Worm (Caenorhabditis elegans) whole organism, L2 larva: ENCODE results near the gene mys-1.

Source experiments
- F13H6.1 ChIP-seq: sonication (generic microtip); optimal IDR thresholded peaks from 2 replicates; lab custom pipeline; 2016; ENCODE audit warnings: missing genetic modification characterization, missing compliant biosample characterization
- ZK546.5 ChIP-seq: sonication (generic microtip); optimal IDR thresholded peaks from 2 replicates; lab custom pipeline; 2017; ENCODE audit warnings: missing biosample characterization, missing genetic modification characterization
- aly-2 ChIP-seq: fragments of 150-350 bp; optimal IDR thresholded peaks from 2 replicates; lab custom pipeline; 2014; ENCODE audit warnings: missing biosample characterization, missing genetic modification characterization
- ama-1 ChIP-seq: fragments of 150-350 bp; optimal IDR thresholded peaks from 2 replicates; lab custom pipeline; 2018; ENCODE audit warnings: inconsistent platforms
- blmp-1 ChIP-seq: sonication (generic microtip); optimal IDR thresholded peaks from 2 replicates; lab custom pipeline; 2017; ENCODE audit warnings: missing genetic modification characterization, mild to moderate bottlenecking, missing compliant biosample characterization, antibody characterized with exemption, moderate library complexity; ENCODE audit not compliant: insufficient read depth
- ceh-16 ChIP-seq: fragments of 150-350 bp; optimal IDR thresholded peaks from 2 replicates; lab custom pipeline; 2014; ENCODE audit warnings: missing biosample characterization, missing genetic modification characterization
- ceh-82 ChIP-seq: fragments of 150-350 bp; optimal IDR thresholded peaks from 2 replicates; lab custom pipeline; 2014; ENCODE audit warnings: missing biosample characterization, missing genetic modification characterization
- crh-2 ChIP-seq: sonication (generic microtip); optimal IDR thresholded peaks from 2 replicates; lab custom pipeline; 2017; ENCODE audit warnings: missing biosample characterization, missing genetic modification characterization
- dmd-4 ChIP-seq: sonication (generic microtip); optimal IDR thresholded peaks from 2 replicates; lab custom pipeline; 2017; ENCODE audit warnings: missing biosample characterization, missing genetic modification characterization
- egl-27 ChIP-seq: sonication (generic microtip); optimal IDR thresholded peaks from 3 replicates; lab custom pipeline; 2017; ENCODE audit warnings: missing biosample characterization, missing genetic modification reagents, missing genetic modification characterization
- elt-3 ChIP-seq: sonication (generic microtip); optimal IDR thresholded peaks from 2 replicates; lab custom pipeline; 2017; ENCODE audit warnings: missing biosample characterization, missing genetic modification characterization
- fos-1 ChIP-seq: fragments of 150-350 bp; optimal IDR thresholded peaks from 2 replicates; lab custom pipeline; 2014; ENCODE audit warnings: missing biosample characterization, missing genetic modification characterization
- gmeb-1 ChIP-seq: fragments of 150-350 bp; optimal IDR thresholded peaks from 2 replicates; lab custom pipeline; 2014; ENCODE audit warnings: missing biosample characterization, missing genetic modification characterization
- lin-11 ChIP-seq: fragments of 150-350 bp; sonication (generic microtip); optimal IDR thresholded peaks from 2 replicates; lab custom pipeline; 2014; ENCODE audit warnings: missing biosample characterization, missing genetic modification characterization, inconsistent platforms, mixed read lengths
- lin-39 ChIP-seq: fragments of 150-350 bp; optimal IDR thresholded peaks from 2 replicates; lab custom pipeline; 2014; ENCODE audit warnings: missing biosample characterization, missing genetic modification reagents, missing genetic modification characterization
- lsy-2 ChIP-seq, 2 experiments: fragments of 150-350 bp in 1 of 2; sonication (generic microtip) in 1 of 2; optimal IDR thresholded peaks; 2 replicates each; lab custom pipeline; 2014 to 2017; ENCODE audit warnings: missing biosample characterization in 2 of 2, missing genetic modification characterization in 2 of 2
- nhr-11 ChIP-seq: fragments of 150-350 bp; optimal IDR thresholded peaks from 2 replicates; lab custom pipeline; 2014; ENCODE audit warnings: missing biosample characterization, missing genetic modification characterization
- nhr-12 ChIP-seq: fragments of 150-350 bp; optimal IDR thresholded peaks from 2 replicates; lab custom pipeline; 2014; ENCODE audit warnings: missing biosample characterization, missing genetic modification characterization
- nhr-129 ChIP-seq: fragments of 150-350 bp; optimal IDR thresholded peaks from 2 replicates; lab custom pipeline; 2014; ENCODE audit warnings: missing biosample characterization, missing genetic modification characterization
- nhr-237 ChIP-seq: fragments of 150-350 bp; optimal IDR thresholded peaks from 2 replicates; lab custom pipeline; 2014; ENCODE audit warnings: missing biosample characterization, missing genetic modification characterization
- nhr-6 ChIP-seq: fragments of 150-350 bp; optimal IDR thresholded peaks from 2 replicates; lab custom pipeline; 2014; ENCODE audit warnings: missing biosample characterization, missing genetic modification characterization
- nhr-77 ChIP-seq: fragments of 150-350 bp; optimal IDR thresholded peaks from 2 replicates; lab custom pipeline; 2014; ENCODE audit warnings: missing biosample characterization, missing genetic modification characterization
- peb-1 ChIP-seq: fragments of 150-350 bp; optimal IDR thresholded peaks from 2 replicates; lab custom pipeline; 2014; ENCODE audit warnings: missing biosample characterization, missing genetic modification characterization
- sem-4 ChIP-seq: fragments of 150-350 bp; optimal IDR thresholded peaks from 2 replicates; lab custom pipeline; 2014; ENCODE audit warnings: missing biosample characterization, missing genetic modification reagents, missing genetic modification characterization
- skn-1 ChIP-seq: sonication (generic microtip); optimal IDR thresholded peaks from 2 replicates; lab custom pipeline; 2017; ENCODE audit warnings: missing biosample characterization, missing genetic modification characterization
- sma-3 ChIP-seq: sonication (generic microtip); optimal IDR thresholded peaks from 2 replicates; lab custom pipeline; 2016; ENCODE audit warnings: missing genetic modification reagents, missing genetic modification characterization, missing compliant biosample characterization
- sma-9 ChIP-seq, 2 experiments: fragments of 150-350 bp in 1 of 2; sonication (generic microtip) in 1 of 2; optimal IDR thresholded peaks; 2 replicates each; lab custom pipeline; 2014 to 2016; ENCODE audit warnings: missing genetic modification characterization in 2 of 2, mild to moderate bottlenecking in 1 of 2, missing biosample characterization in 1 of 2, missing compliant biosample characterization in 1 of 2, missing genetic modification reagents in 1 of 2, moderate library complexity in 1 of 2
- snpc-4 ChIP-seq: fragments of 150-350 bp; optimal IDR thresholded peaks from 2 replicates; lab custom pipeline; 2014; ENCODE audit warnings: missing biosample characterization, missing genetic modification characterization
- unc-39 ChIP-seq: fragments of 150-350 bp; optimal IDR thresholded peaks from 2 replicates; lab custom pipeline; 2014; ENCODE audit warnings: missing biosample characterization, missing genetic modification characterization
- unc-55 ChIP-seq: fragments of 150-350 bp; sonication (generic microtip); optimal IDR thresholded peaks from 3 replicates; lab custom pipeline; 2014; ENCODE audit warnings: missing biosample characterization, missing genetic modification reagents, missing genetic modification characterization
- unc-62 ChIP-seq: fragments of 150-350 bp; optimal IDR thresholded peaks from 2 replicates; lab custom pipeline; 2014; ENCODE audit warnings: missing biosample characterization, missing genetic modification reagents, missing genetic modification characterization
- zag-1 ChIP-seq: fragments of 150-350 bp; optimal IDR thresholded peaks from 2 replicates; lab custom pipeline; 2014; ENCODE audit warnings: missing biosample characterization, missing genetic modification characterization
- ztf-11 ChIP-seq: sonication (generic microtip); optimal IDR thresholded peaks from 2 replicates; lab custom pipeline; 2017; ENCODE audit warnings: missing biosample characterization, missing genetic modification characterization
- ztf-4 ChIP-seq: fragments of 150-350 bp; optimal IDR thresholded peaks from 2 replicates; lab custom pipeline; 2014; ENCODE audit warnings: missing biosample characterization, missing genetic modification characterization

mys-1 gene

DNA sequence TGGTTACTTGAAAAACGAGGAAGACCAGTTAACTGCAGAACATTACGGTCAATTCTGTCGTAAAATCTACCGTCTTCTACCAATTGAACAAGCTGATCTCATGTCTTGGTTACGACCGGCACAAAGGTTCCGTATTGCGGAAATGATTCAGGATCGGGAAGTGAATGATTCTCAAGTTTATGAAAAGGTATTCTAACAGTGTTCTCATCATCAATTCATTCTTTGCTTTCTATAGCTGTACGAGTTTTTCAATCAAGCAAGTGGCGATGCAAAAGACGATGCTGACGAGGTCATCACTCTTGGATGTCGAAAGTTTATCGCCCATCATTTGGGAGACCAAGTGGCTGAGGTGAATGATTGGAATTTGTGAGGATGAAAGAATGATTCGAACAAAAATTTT lies 2.9 kb upstream of the mys-1 start:
- TF ChIP-seq ztf-11 (tag; lab: Kevin White, UChicago) (no peak), ama-1 (lab: Kevin White, UChicago) (no peak), nhr-6 (tag; lab: Kevin White, UChicago) (no peak), ZK546.5 (no peak), crh-2 (tag; lab: Kevin White, UChicago) (no peak), peb-1 (tag; lab: Kevin White, UChicago) (no peak), sma-3 (GFP tag; lab: Kevin White, UChicago) (no peak), unc-55 (GFP tag; lab: Kevin White, UChicago) (no peak), ceh-82 (tag; lab: Kevin White, UChicago) (no peak), zag-1 (no peak), snpc-4 (tag; lab: Kevin White, UChicago) (no peak), skn-1 (tag; lab: Kevin White, UChicago) (no peak), sem-4 (tag; lab: Kevin White, UChicago) (no peak), ceh-16 (tag; lab: Kevin White, UChicago) (no peak), nhr-129 (tag; lab: Kevin White, UChicago) (no peak), lin-39 (no peak), nhr-77 (no peak)

DNA sequence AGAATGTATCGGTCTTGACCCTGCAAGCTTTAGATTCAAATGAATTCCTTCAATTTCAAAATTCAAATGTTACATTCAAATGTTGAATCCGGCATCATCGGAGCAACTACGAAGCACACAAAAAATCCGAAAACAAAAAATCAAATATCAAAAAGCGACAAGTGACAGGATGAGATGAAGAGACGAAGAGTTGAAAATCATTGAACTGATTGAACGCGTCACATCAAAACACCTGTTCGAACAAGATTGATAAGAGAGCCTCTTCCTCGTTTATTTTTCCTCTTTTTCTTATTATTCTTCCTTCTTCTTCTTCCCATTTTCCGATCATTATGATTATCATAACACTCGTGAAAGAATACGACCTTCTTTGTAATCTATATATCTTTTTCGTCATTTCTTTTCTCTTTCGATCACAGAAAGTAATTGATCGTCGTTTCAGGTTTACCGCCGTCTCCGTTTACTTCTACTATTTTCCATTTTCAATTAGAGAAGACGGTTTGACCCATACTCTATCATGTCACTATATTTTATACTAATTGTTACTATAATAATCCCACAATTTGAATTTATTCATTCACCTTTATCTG lies 1.1 kb upstream of the mys-1 start, which contains the start of gene VC5.2:
Gene VC5.2, plus strand, starts transcription at position 439 of the 587 bp plus-strand sequence.
- TF ChIP-seq sem-4 (tag; lab: Kevin White, UChicago) (no peak), sma-9 (GFP tag; optimal IDR thresholded peaks at IDR 0.05; lab: Kevin White, UChicago) (peak; percentile 48), sma-9 (tag; optimal IDR thresholded peaks at IDR 0.05; lab: Kevin White, UChicago) (no peak), F13H6.1 (tag; lab: Kevin White, UChicago) (no peak), lsy-2 (tag; optimal IDR thresholded peaks at IDR 0.05; lab: Kevin White, UChicago) (peak in 1 of 2 experiments; percentile 37), nhr-129 (tag; lab: Kevin White, UChicago) (no peak), blmp-1 (tag; lab: Kevin White, UChicago) (peak; percentile 46), nhr-6 (tag; lab: Kevin White, UChicago) (no peak)
- TF ChIP-seq, all 48 proteins: peak for 3

DNA sequence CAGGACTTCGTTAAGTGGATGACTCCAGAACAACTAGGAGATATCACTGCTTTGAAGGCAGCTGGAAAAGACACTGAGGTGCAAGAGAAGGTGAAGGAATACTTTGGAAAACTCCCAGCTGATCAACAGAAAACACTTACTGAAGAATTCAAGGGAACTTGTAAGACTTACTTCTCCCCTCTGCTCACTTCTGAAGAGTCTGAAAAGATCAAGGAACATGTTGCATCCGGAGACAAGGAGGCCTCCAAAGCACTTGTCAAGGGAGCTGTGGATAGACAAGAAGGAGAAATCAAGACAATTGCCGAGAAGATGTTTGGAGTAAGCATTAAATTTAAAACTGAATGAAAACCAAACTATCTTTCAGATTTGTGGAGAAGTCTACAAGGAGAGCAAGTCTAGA lies 5.1 kb downstream of the mys-1 start:
- TF ChIP-seq elt-3 (tag; lab: Kevin White, UChicago): no peak
- no peak for TF ChIP-seq nhr-12
- TF ChIP-seq nhr-129 (tag; lab: Kevin White, UChicago): no peak
- TF ChIP-seq ztf-4: no peak
- no peak for TF ChIP-seq nhr-77
- TF ChIP-seq unc-39: no peak
- TF ChIP-seq snpc-4 (tag; lab: Kevin White, UChicago): no peak
- TF ChIP-seq skn-1 (tag; lab: Kevin White, UChicago): no peak
- TF ChIP-seq nhr-11 (tag; lab: Kevin White, UChicago): no peak
- TF ChIP-seq F13H6.1 (tag; lab: Kevin White, UChicago): no peak
- no peak for TF ChIP-seq gmeb-1 (tag; lab: Kevin White, UChicago)
- no peak for TF ChIP-seq dmd-4 (tag; lab: Kevin White, UChicago)
- no peak for TF ChIP-seq ceh-82 (tag; lab: Kevin White, UChicago)
- TF ChIP-seq lin-39: no peak
- no peak for TF ChIP-seq unc-62 (GFP tag; lab: Kevin White, UChicago)
- no peak for TF ChIP-seq aly-2 (tag; lab: Kevin White, UChicago)

DNA sequence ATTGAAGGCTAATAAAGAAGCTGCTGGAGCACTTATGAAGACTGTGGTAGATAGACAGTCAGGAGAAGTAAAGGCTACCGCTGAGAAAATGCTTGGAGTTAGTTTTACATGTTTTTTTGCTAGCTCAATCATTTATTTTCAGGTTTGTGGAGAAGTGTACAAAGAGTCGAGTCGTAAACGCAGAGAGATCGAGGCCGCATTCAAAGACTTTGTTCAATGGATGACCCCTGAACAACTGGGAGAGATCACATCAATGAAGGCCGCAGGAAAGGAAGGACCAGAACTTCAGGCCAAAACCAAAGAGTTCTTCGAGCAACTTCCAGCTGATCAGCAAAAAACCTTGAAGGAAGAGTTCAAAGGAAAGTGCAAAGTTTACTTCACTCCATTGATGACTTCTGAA lies 5.7 kb downstream of the mys-1 start:
- TF ChIP-seq nhr-237 (tag; lab: Kevin White, UChicago) (no peak), crh-2 (tag; lab: Kevin White, UChicago) (no peak), nhr-6 (tag; lab: Kevin White, UChicago) (no peak)

DNA sequence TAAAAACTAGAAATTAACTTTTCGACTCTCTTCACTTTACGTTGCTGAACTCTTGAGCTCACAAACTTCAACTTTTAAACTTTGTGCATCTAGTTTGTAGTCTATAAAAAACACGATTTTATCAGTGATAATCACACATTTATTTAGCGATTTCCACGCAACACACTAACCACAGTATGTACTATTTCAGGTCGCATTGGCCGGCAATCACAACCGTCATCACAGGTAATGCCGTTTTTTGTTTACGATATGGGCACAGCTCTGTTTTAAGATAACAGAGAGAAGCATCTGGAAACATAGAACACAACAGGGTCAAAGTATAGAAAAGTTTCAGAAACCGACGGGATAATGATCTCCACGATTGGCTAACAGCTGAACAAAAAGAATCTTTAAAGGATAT lies 8.3 kb downstream of the mys-1 start:
- peak; percentile 58 for TF ChIP-seq nhr-129 (tag; lab: Kevin White, UChicago)
- TF ChIP-seq crh-2 (tag; lab: Kevin White, UChicago): peak; percentile 62
- no peak for TF ChIP-seq nhr-6 (tag; lab: Kevin White, UChicago)
- TF ChIP-seq gmeb-1 (tag; lab: Kevin White, UChicago): no peak
- TF ChIP-seq sma-9 (GFP tag; optimal IDR thresholded peaks at IDR 0.05; lab: Kevin White, UChicago): peak; percentile 35
- TF ChIP-seq sma-9 (tag; optimal IDR thresholded peaks at IDR 0.05; lab: Kevin White, UChicago): no peak
- no peak for TF ChIP-seq lin-11 (tag; lab: Kevin White, UChicago)
- no peak for TF ChIP-seq egl-27 (tag; lab: Kevin White, UChicago)
- TF ChIP-seq fos-1: peak; percentile 8
